Worm (Caenorhabditis elegans) whole organism, late embryonic: ENCODE data around the gene ttr-59.

Experiments used
- ama-1 ChIP-seq: fragments of 150-350 bp; optimal IDR thresholded peaks from 2 replicates; lab custom pipeline; 2014
- ceh-24 ChIP-seq: sonication (generic microtip); optimal IDR thresholded peaks from 2 replicates; lab custom pipeline; 2016; ENCODE audit warnings: mild to moderate bottlenecking, missing genetic modification characterization, missing compliant biosample characterization
- ceh-6 ChIP-seq: fragments of 200-800 bp; sonication (Bioruptor generic); optimal IDR thresholded peaks from 2 replicates; lab custom pipeline; 2018; ENCODE audit warnings: mild to moderate bottlenecking, missing genetic modification characterization, missing compliant biosample characterization
- ceh-9 ChIP-seq: sonication (generic microtip); optimal IDR thresholded peaks from 2 replicates; lab custom pipeline; 2016; ENCODE audit warnings: mild to moderate bottlenecking, missing genetic modification characterization, inconsistent platforms, missing compliant biosample characterization
- dve-1 ChIP-seq: sonication (generic microtip); optimal IDR thresholded peaks from 2 replicates; lab custom pipeline; 2017; ENCODE audit warnings: antibody characterized with exemption, mild to moderate bottlenecking, missing genetic modification characterization, missing compliant biosample characterization
- elt-2 ChIP-seq: sonication (generic microtip); optimal IDR thresholded peaks from 2 replicates; lab custom pipeline; 2016; ENCODE audit warnings: missing genetic modification reagents, missing genetic modification characterization, missing compliant biosample characterization
- nhr-11 ChIP-seq: fragments of 150-350 bp; optimal IDR thresholded peaks from 2 replicates; lab custom pipeline; 2014; ENCODE audit warnings: missing biosample characterization, missing genetic modification characterization
- pax-1 ChIP-seq: fragments of 150-350 bp; optimal IDR thresholded peaks from 2 replicates; lab custom pipeline; 2014; ENCODE audit warnings: missing biosample characterization, missing genetic modification characterization
- pha-2 ChIP-seq: sonication (generic microtip); optimal IDR thresholded peaks from 2 replicates; lab custom pipeline; 2017; ENCODE audit warnings: mild to moderate bottlenecking, missing genetic modification characterization, missing compliant biosample characterization
- ref-2 ChIP-seq: sonication (generic microtip); optimal IDR thresholded peaks from 2 replicates; lab custom pipeline; 2016; ENCODE audit warnings: missing genetic modification characterization, missing compliant biosample characterization
- sox-2 ChIP-seq: fragments of 200-800 bp; sonication (Bioruptor generic); IDR thresholded peaks from 2 replicates; pipeline ENCODE4 v1.3.6; 2022; ENCODE audit warnings: missing genetic modification reagents, missing genetic modification characterization, missing compliant biosample characterization
- tbx-2 ChIP-seq: sonication (generic microtip); optimal IDR thresholded peaks from 2 replicates; lab custom pipeline; 2016; ENCODE audit warnings: missing genetic modification characterization, missing compliant biosample characterization
- ztf-16 ChIP-seq: sonication (generic microtip); optimal IDR thresholded peaks from 2 replicates; lab custom pipeline; 2017; ENCODE audit warnings: missing genetic modification characterization, missing compliant biosample characterization

ce11 chrX:7311870-7312269, 17.7 kb upstream of the ttr-59 start:
- TF ChIP-seq sox-2 (GFP tag; lab: Robert Waterston, UW) (no peak), dve-1 (tag; lab: Kevin White, UChicago) (no peak), ama-1 (lab: Kevin White, UChicago) (no peak), ref-2 (no peak), nhr-11 (tag; lab: Kevin White, UChicago) (no peak), ceh-9 (no peak), tbx-2 (no peak), ztf-16 (no peak), elt-2 (tag; lab: Kevin White, UChicago) (no peak), pha-2 (tag; lab: Kevin White, UChicago) (no peak), pax-1 (no peak), ceh-24 (tag; lab: Kevin White, UChicago) (no peak), ceh-6 (GFP tag; lab: Kevin White, UChicago) (no peak)
